Fruit fly (Drosophila melanogaster) whole organism, adult: ENCODE results near the gene CG32817.

Source experiments
- CG11617 ChIP-seq: fragments of 200-800 bp; sonication (Bioruptor generic); optimal IDR thresholded peaks from 2 replicates; lab custom pipeline; 2017; ENCODE audit warnings: mild to moderate bottlenecking, missing biosample characterization, missing genetic modification reagents, missing genetic modification characterization
- CG12768 ChIP-seq: fragments of 200-800 bp; sonication (Bioruptor generic); optimal IDR thresholded peaks from 2 replicates; lab custom pipeline; 2017; ENCODE audit warnings: missing biosample characterization, missing genetic modification characterization, mild to moderate bottlenecking, moderate library complexity, missing genetic modification reagents
- CG14711 ChIP-seq: fragments of 200-800 bp; sonication (Bioruptor generic); optimal IDR thresholded peaks from 2 replicates; lab custom pipeline; 2018; ENCODE audit warnings: missing biosample characterization, mild to moderate bottlenecking, missing genetic modification characterization, moderate library complexity
- CG1620 ChIP-seq: fragments of 200-800 bp; sonication (Bioruptor generic); optimal IDR thresholded peaks from 2 replicates; lab custom pipeline; 2016; ENCODE audit warnings: missing biosample characterization, missing genetic modification characterization
- CG33017 ChIP-seq: fragments of 200-800 bp; sonication (Bioruptor generic); optimal IDR thresholded peaks from 2 replicates; lab custom pipeline; 2018; ENCODE audit warnings: missing biosample characterization, mild to moderate bottlenecking, missing genetic modification characterization, moderate library complexity
- CG5204 ChIP-seq: fragments of 200-800 bp; sonication (Bioruptor generic); optimal IDR thresholded peaks from 2 replicates; lab custom pipeline; 2016; ENCODE audit warnings: missing biosample characterization, missing genetic modification characterization
- CG7045 ChIP-seq: fragments of 200-800 bp; sonication (Bioruptor generic); optimal IDR thresholded peaks from 2 replicates; lab custom pipeline; 2017; ENCODE audit warnings: missing biosample characterization, mild to moderate bottlenecking, missing genetic modification characterization
- CG7101 ChIP-seq: fragments of 200-800 bp; sonication (Bioruptor generic); optimal IDR thresholded peaks from 2 replicates; lab custom pipeline; 2018; ENCODE audit warnings: missing biosample characterization, mild to moderate bottlenecking, missing genetic modification characterization, moderate library complexity
- Clk ChIP-seq: fragments of 200-800 bp; sonication (Bioruptor generic); optimal IDR thresholded peaks from 2 replicates; lab custom pipeline; 2017; ENCODE audit warnings: missing biosample characterization, missing genetic modification characterization
- Crg-1 ChIP-seq: fragments of 200-800 bp; sonication (Bioruptor generic); optimal IDR thresholded peaks from 2 replicates; lab custom pipeline; 2016; ENCODE audit warnings: missing biosample characterization, missing genetic modification characterization
- Hr96 ChIP-seq: fragments of 200-800 bp; sonication (Bioruptor generic); optimal IDR thresholded peaks from 2 replicates; lab custom pipeline; 2016; ENCODE audit warnings: missing biosample characterization, missing genetic modification characterization
- Mnt ChIP-seq: fragments of 200-800 bp; sonication (Bioruptor generic); optimal IDR thresholded peaks from 2 replicates; lab custom pipeline; 2016; ENCODE audit warnings: missing biosample characterization, mild to moderate bottlenecking, missing genetic modification characterization
- bab1 ChIP-seq: fragments of 200-800 bp; sonication (Bioruptor generic); optimal IDR thresholded peaks from 3 replicates; lab custom pipeline; 2019; ENCODE audit warnings: missing biosample characterization, mild to moderate bottlenecking, missing genetic modification characterization, moderate library complexity
- cic ChIP-seq: fragments of 200-800 bp; sonication (Bioruptor generic); optimal IDR thresholded peaks from 2 replicates; lab custom pipeline; 2017; ENCODE audit warnings: missing biosample characterization, mild to moderate bottlenecking, missing genetic modification characterization, moderate library complexity
- cnc ChIP-seq, 2 experiments: fragments of >200 bp; optimal IDR thresholded peaks; 2 replicates each; lab custom pipeline; 2017
- kay ChIP-seq: fragments of 200-800 bp; sonication (Bioruptor generic); peaks from one replicate; lab custom pipeline; 2016; ENCODE audit warnings: missing biosample characterization, missing genetic modification characterization, borderline replicate concordance
- ovo ChIP-seq: fragments of 200-800 bp; sonication (Bioruptor generic); optimal IDR thresholded peaks from 2 replicates; lab custom pipeline; 2016; ENCODE audit warnings: missing biosample characterization, missing genetic modification characterization
- pad ChIP-seq: fragments of 200-800 bp; sonication (Bioruptor generic); optimal IDR thresholded peaks from 3 replicates; lab custom pipeline; 2017; ENCODE audit warnings: missing biosample characterization, missing genetic modification characterization, mild to moderate bottlenecking, moderate library complexity, missing genetic modification reagents
- tj ChIP-seq: fragments of 200-800 bp; sonication (Bioruptor generic); optimal IDR thresholded peaks from 3 replicates; lab custom pipeline; 2017; ENCODE audit warnings: missing biosample characterization, mild to moderate bottlenecking, missing genetic modification characterization, moderate library complexity
- toe ChIP-seq: fragments of 200-800 bp; sonication (Bioruptor generic); optimal IDR thresholded peaks from 2 replicates; lab custom pipeline; 2016; ENCODE audit warnings: missing biosample characterization, missing genetic modification characterization

Gene CG32817

dm6 chrX:478766-479165 lies at the start of gene CG32817:
CG32817 (plus strand) TSS chrX:479066.
- TF ChIP-seq cnc (optimal IDR thresholded peaks at IDR 0.05; lab: Kevin White, UChicago) (no peak), Mnt (no peak)

- TF ChIP-seq kay (GFP tag; lab: Kevin White, UChicago) (no peak), CG33017 (tag; lab: Kevin White, UChicago) (no peak), CG7101 (tag; lab: Kevin White, UChicago) (no peak), tj (GFP tag; lab: Kevin White, UChicago) (no peak), Crg-1 (GFP tag; lab: Kevin White, UChicago) (no peak), CG5204 (GFP tag; lab: Kevin White, UChicago) (no peak), CG7045 (GFP tag; lab: Kevin White, UChicago) (no peak)
These were observed 41.5 kb upstream of the CG32817 start, which contains the start of gene Pgcl for dm6 chrX:437404-437803. Pgcl (minus strand) TSS chrX:437448.

dm6 chrX:441295-441694 lies 37.6 kb upstream of the CG32817 start:
- TF ChIP-seq CG7101 (tag; lab: Kevin White, UChicago): no peak

- TF ChIP-seq CG33017 (tag; lab: Kevin White, UChicago) (no peak), bab1 (GFP tag; lab: Kevin White, UChicago) (no peak), CG1620 (GFP tag; lab: Kevin White, UChicago) (no peak), CG14711 (tag; lab: Kevin White, UChicago) (no peak), ovo (GFP tag; lab: Kevin White, UChicago) (no peak), tj (GFP tag; lab: Kevin White, UChicago) (no peak), Crg-1 (GFP tag; lab: Kevin White, UChicago) (no peak), Mnt (no peak), cnc (optimal IDR thresholded peaks at IDR 0.05; lab: Kevin White, UChicago) (no peak), CG7101 (tag; lab: Kevin White, UChicago) (no peak), CG11617 (GFP tag; lab: Kevin White, UChicago) (no peak), CG7045 (GFP tag; lab: Kevin White, UChicago) (no peak), cic (no peak), pad (no peak), Hr96 (no peak)
These were observed 34.8 kb upstream of the CG32817 start for dm6 chrX:443981-444550.

dm6 chrX:446002-446401 lies 32.9 kb upstream of the CG32817 start:
- TF ChIP-seq ovo (GFP tag; lab: Kevin White, UChicago) (no peak), tj (GFP tag; lab: Kevin White, UChicago) (no peak), CG1620 (GFP tag; lab: Kevin White, UChicago) (no peak), Crg-1 (GFP tag; lab: Kevin White, UChicago) (no peak), CG7045 (GFP tag; lab: Kevin White, UChicago) (no peak), CG33017 (tag; lab: Kevin White, UChicago) (no peak), Hr96 (no peak), CG12768 (GFP tag; lab: Kevin White, UChicago) (no peak), cnc (optimal IDR thresholded peaks at IDR 0.05; lab: Kevin White, UChicago) (no peak), CG11617 (GFP tag; lab: Kevin White, UChicago) (no peak), Mnt (no peak), kay (GFP tag; lab: Kevin White, UChicago) (no peak), pad (no peak)

- TF ChIP-seq Crg-1 (GFP tag; lab: Kevin White, UChicago) (no peak), toe (GFP tag; lab: Kevin White, UChicago) (no peak), cnc (optimal IDR thresholded peaks at IDR 0.05; lab: Kevin White, UChicago) (no peak), CG33017 (tag; lab: Kevin White, UChicago) (no peak), CG11617 (GFP tag; lab: Kevin White, UChicago) (no peak), CG1620 (GFP tag; lab: Kevin White, UChicago) (no peak), pad (no peak), Clk (GFP tag; lab: Kevin White, UChicago) (no peak), Mnt (no peak), CG5204 (GFP tag; lab: Kevin White, UChicago) (no peak), CG7045 (GFP tag; lab: Kevin White, UChicago) (no peak), Hr96 (no peak), CG14711 (tag; lab: Kevin White, UChicago) (no peak), cic (no peak), CG7101 (tag; lab: Kevin White, UChicago) (no peak), bab1 (GFP tag; lab: Kevin White, UChicago) (no peak), CG12768 (GFP tag; lab: Kevin White, UChicago) (no peak), ovo (GFP tag; lab: Kevin White, UChicago) (no peak), kay (GFP tag; lab: Kevin White, UChicago) (no peak), tj (GFP tag; lab: Kevin White, UChicago) (no peak)
These were observed 30.6 kb upstream of the CG32817 start for dm6 chrX:448270-448669.

- TF ChIP-seq CG12768 (GFP tag; lab: Kevin White, UChicago) (no peak), ovo (GFP tag; lab: Kevin White, UChicago) (no peak), CG11617 (GFP tag; lab: Kevin White, UChicago) (no peak), pad (no peak), CG33017 (tag; lab: Kevin White, UChicago) (no peak), bab1 (GFP tag; lab: Kevin White, UChicago) (no peak), cnc (optimal IDR thresholded peaks at IDR 0.05; lab: Kevin White, UChicago) (no peak), CG7045 (GFP tag; lab: Kevin White, UChicago) (no peak), CG14711 (tag; lab: Kevin White, UChicago) (no peak), Crg-1 (GFP tag; lab: Kevin White, UChicago) (no peak), Clk (GFP tag; lab: Kevin White, UChicago) (no peak)
These were observed 29.9 kb upstream of the CG32817 start for dm6 chrX:448978-449377.
